Worm (Caenorhabditis elegans): ENCODE measurements around the gene let-2.

Gene let-2

ce11 chrX:16361001-16361400 lies 28.1 kb downstream of the let-2 start:
- TF ChIP-seq nhr-19 (GFP tag; conservative IDR thresholded peaks at IDR 0.05) (peak; percentile 48), lin-14 (GFP tag; optimal IDR thresholded peaks at IDR 0.05) (peak; percentile 65), nhr-20 (tag; optimal IDR thresholded peaks at IDR 0.05) (peak; percentile 24), fkh-10 (GFP tag; optimal IDR thresholded peaks at IDR 0.05) (peak; percentile 14), aly-2 (tag; optimal IDR thresholded peaks at IDR 0.05) (no peak), snu-23 (GFP tag; optimal IDR thresholded peaks at IDR 0.05) (peak; percentile 35), rnt-1 (tag; optimal IDR thresholded peaks at IDR 0.05) (peak; percentile 42), nhr-71 (tag; optimal IDR thresholded peaks at IDR 0.05) (peak; percentile 73), ceh-90 (tag; optimal IDR thresholded peaks at IDR 0.05) (no peak), nhr-77 (tag; optimal IDR thresholded peaks at IDR 0.05) (no peak), lin-39 (tag; optimal IDR thresholded peaks at IDR 0.05) (peak; percentile 48), xbp-1 (tag; optimal IDR thresholded peaks at IDR 0.05) (peak; percentile 18), unc-130 (tag; optimal IDR thresholded peaks at IDR 0.05) (peak; percentile 32), ztf-11 (tag; optimal IDR thresholded peaks at IDR 0.05) (no peak)

ce11 chrX:16357531-16357930 lies 31.6 kb downstream of the let-2 start:
- TF ChIP-seq nhr-19 (GFP tag; conservative IDR thresholded peaks at IDR 0.05) (no peak), unc-30 (tag; optimal IDR thresholded peaks at IDR 0.05) (no peak), snpc-4 (tag; optimal IDR thresholded peaks at IDR 0.05) (peak; percentile 72), pag-3 (tag; optimal IDR thresholded peaks at IDR 0.05; ENCODE audit: borderline replicate concordance, insufficient read depth) (no peak), lsy-2 (tag; optimal IDR thresholded peaks at IDR 0.05) (no peak), mef-2 (tag; optimal IDR thresholded peaks at IDR 0.05) (no peak)

ce11 chrX:16356341-16356740 lies 32.8 kb downstream of the let-2 start:
- TF ChIP-seq ceh-8 (GFP tag; optimal IDR thresholded peaks at IDR 0.05) (no peak), nhr-84 (tag; optimal IDR thresholded peaks at IDR 0.05) (no peak), aha-1 (tag; optimal IDR thresholded peaks at IDR 0.05) (no peak), efl-1 (optimal IDR thresholded peaks at IDR 0.05) (no peak), efl-1 (GFP tag; optimal IDR thresholded peaks at IDR 0.05 in 1 of 2) (no peak), nhr-90 (tag; optimal IDR thresholded peaks at IDR 0.05; ENCODE audit: poor library complexity) (no peak), elt-3 (tag; optimal IDR thresholded peaks at IDR 0.05) (no peak), sup-37 (GFP tag; optimal IDR thresholded peaks at IDR 0.05) (no peak), nhr-71 (tag; optimal IDR thresholded peaks at IDR 0.05) (no peak), mep-1 (tag; optimal IDR thresholded peaks at IDR 0.05) (no peak), fkh-8 (tag; optimal IDR thresholded peaks at IDR 0.05) (no peak), ama-1 (optimal IDR thresholded peaks at IDR 0.05) (no peak), irx-1 (tag; optimal IDR thresholded peaks at IDR 0.05) (no peak), unc-86 (tag; optimal IDR thresholded peaks at IDR 0.05) (no peak), nhr-237 (tag; optimal IDR thresholded peaks at IDR 0.05) (no peak), ceh-90 (tag; optimal IDR thresholded peaks at IDR 0.05) (no peak), snpc-4 (tag; optimal IDR thresholded peaks at IDR 0.05) (no peak), dsc-1 (tag; optimal IDR thresholded peaks at IDR 0.05) (no peak)

ce11 chrX:16354598-16355211 lies 34.4 kb downstream of the let-2 start, which contains the start of gene nhr-28:
Gene nhr-28, plus strand, starts transcription at chrX:16354976.
- peak; percentile 29 for TF ChIP-seq blmp-1 (tag; optimal IDR thresholded peaks at IDR 0.05)
- TF ChIP-seq lin-15B (tag; optimal IDR thresholded peaks at IDR 0.05), result no peak
- TF ChIP-seq nhr-237 (tag; optimal IDR thresholded peaks at IDR 0.05), result peak; percentile 16
- TF ChIP-seq lin-14 (GFP tag; optimal IDR thresholded peaks at IDR 0.05), result peak; percentile 38
- peak; percentile 5 for TF ChIP-seq snu-23 (GFP tag; optimal IDR thresholded peaks at IDR 0.05)
- no peak for TF ChIP-seq unc-30 (tag; optimal IDR thresholded peaks at IDR 0.05)
- TF ChIP-seq lsy-2 (tag; optimal IDR thresholded peaks at IDR 0.05), result peak in 1 of 2 experiments; percentile 17
- TF ChIP-seq nhr-85 (tag), result peak; percentile 61
